Worm (Caenorhabditis elegans) whole organism, L1 larva: ENCODE measurements around the gene zip-9.
A peak's percentile ranks its signal among the peaks of the same experiment; 100 is the strongest.

Source experiments
- C04F5.9 ChIP-seq: sonication (generic microtip); optimal IDR thresholded peaks from 2 replicates; lab custom pipeline; 2016; ENCODE audit warnings: missing genetic modification characterization, missing compliant biosample characterization
- C16A3.4 ChIP-seq: fragments of 150-350 bp; optimal IDR thresholded peaks from 2 replicates; lab custom pipeline; 2014; ENCODE audit warnings: missing biosample characterization, missing genetic modification characterization
- C34B4.2 ChIP-seq: sonication (generic microtip); optimal IDR thresholded peaks from 2 replicates; lab custom pipeline; 2017; ENCODE audit warnings: mild to moderate bottlenecking, missing genetic modification characterization, missing compliant biosample characterization
- aly-2 ChIP-seq: fragments of 150-350 bp; optimal IDR thresholded peaks from 2 replicates; lab custom pipeline; 2014; ENCODE audit warnings: missing biosample characterization, missing genetic modification characterization
- blmp-1 ChIP-seq: fragments of 150-350 bp; optimal IDR thresholded peaks from 2 replicates; lab custom pipeline; 2014; ENCODE audit warnings: missing biosample characterization, missing genetic modification characterization
- ceh-90 ChIP-seq: sonication (generic microtip); optimal IDR thresholded peaks from 2 replicates; lab custom pipeline; 2016; ENCODE audit warnings: missing genetic modification characterization, missing compliant biosample characterization
- dsc-1 ChIP-seq: sonication (generic microtip); optimal IDR thresholded peaks from 2 replicates; lab custom pipeline; 2016; ENCODE audit warnings: mild to moderate bottlenecking, missing genetic modification characterization, missing compliant biosample characterization
- efl-1 ChIP-seq, 4 experiments: fragments of 150-350 bp; optimal IDR thresholded peaks in 3 of 4; peaks in 1 of 4; 1 replicate in 1 of 4; 2 replicates in 3 of 4; lab custom pipeline; 2014; ENCODE audit warnings: missing biosample characterization in 2 of 4, missing genetic modification characterization in 2 of 4, missing genetic modification reagents in 2 of 4
- egl-13 ChIP-seq: sonication (generic microtip); optimal IDR thresholded peaks from 2 replicates; lab custom pipeline; 2016; ENCODE audit warnings: missing genotype, missing genetic modification reagents, missing genetic modification characterization, missing compliant biosample characterization
- elt-2 ChIP-seq: sonication (generic microtip); optimal IDR thresholded peaks from 2 replicates; lab custom pipeline; 2016; ENCODE audit warnings: missing genetic modification characterization, mild to moderate bottlenecking, inconsistent platforms, missing compliant biosample characterization, missing genetic modification reagents
- fkh-4 ChIP-seq: sonication (generic microtip); optimal IDR thresholded peaks from 2 replicates; lab custom pipeline; 2016; ENCODE audit warnings: missing compliant biosample characterization, missing genetic modification characterization, borderline replicate concordance
- grh-1 ChIP-seq: fragments of 200-800 bp; sonication (Bioruptor generic); IDR thresholded peaks from 2 replicates; pipeline ENCODE4 v1.3.6; 2022; ENCODE audit warnings: missing genetic modification reagents, missing genetic modification characterization, missing compliant biosample characterization
- hlh-17 ChIP-seq: fragments of 200-800 bp; sonication (Bioruptor generic); optimal IDR thresholded peaks from 2 replicates; lab custom pipeline; 2018; ENCODE audit warnings: missing genetic modification characterization, mild to moderate bottlenecking, missing compliant biosample characterization, moderate library complexity, borderline replicate concordance
- irx-1 ChIP-seq: sonication (generic microtip); optimal IDR thresholded peaks from 2 replicates; lab custom pipeline; 2016; ENCODE audit warnings: missing genetic modification characterization, missing compliant biosample characterization
- lin-14 ChIP-seq: fragments of 200-800 bp; sonication (Bioruptor generic); optimal IDR thresholded peaks from 2 replicates; lab custom pipeline; 2018; ENCODE audit warnings: mild to moderate bottlenecking, missing genetic modification characterization, moderate library complexity, missing compliant biosample characterization
- lin-15B ChIP-seq: fragments of 150-350 bp; sonication (generic microtip); optimal IDR thresholded peaks from 3 replicates; lab custom pipeline; 2014; ENCODE audit warnings: missing biosample characterization, missing genetic modification characterization
- lin-35 ChIP-seq, 2 experiments: fragments of 150-350 bp; optimal IDR thresholded peaks; 2 replicates each; lab custom pipeline; 2014; ENCODE audit warnings: missing biosample characterization in 2 of 2, missing genetic modification characterization in 2 of 2, missing genetic modification reagents in 2 of 2
- lin-39 ChIP-seq: fragments of 150-350 bp; optimal IDR thresholded peaks from 2 replicates; lab custom pipeline; 2014; ENCODE audit warnings: missing biosample characterization, missing genetic modification reagents, missing genetic modification characterization
- lsy-2 ChIP-seq, 2 experiments: fragments of 150-350 bp; optimal IDR thresholded peaks; 2 replicates each; lab custom pipeline; 2014; ENCODE audit warnings: missing biosample characterization in 2 of 2, missing genetic modification characterization in 2 of 2
- mab-9 ChIP-seq: fragments of 200-800 bp; sonication (Bioruptor generic); IDR thresholded peaks from 2 replicates; pipeline ENCODE4 v1.3.6; 2022; ENCODE audit warnings: missing genetic modification reagents, missing genetic modification characterization, missing compliant biosample characterization
- mep-1 ChIP-seq: fragments of 150-350 bp; optimal IDR thresholded peaks from 2 replicates; lab custom pipeline; 2014; ENCODE audit warnings: missing biosample characterization, missing genetic modification characterization
- nhr-20 ChIP-seq: sonication (generic microtip); optimal IDR thresholded peaks from 2 replicates; lab custom pipeline; 2016; ENCODE audit warnings: mild to moderate bottlenecking, missing genetic modification characterization, missing compliant biosample characterization
- nhr-237 ChIP-seq: fragments of 150-350 bp; optimal IDR thresholded peaks from 2 replicates; lab custom pipeline; 2014; ENCODE audit warnings: missing biosample characterization, missing genetic modification characterization
- nhr-28 ChIP-seq: fragments of 150-350 bp; optimal IDR thresholded peaks from 2 replicates; lab custom pipeline; 2014; ENCODE audit warnings: missing biosample characterization, missing genetic modification characterization
- nhr-47 ChIP-seq: sonication (generic microtip); optimal IDR thresholded peaks from 2 replicates; lab custom pipeline; 2016; ENCODE audit warnings: mild to moderate bottlenecking, missing genetic modification characterization, moderate library complexity, missing compliant biosample characterization
- nhr-71 ChIP-seq: sonication (generic microtip); optimal IDR thresholded peaks from 2 replicates; lab custom pipeline; 2016; ENCODE audit warnings: mild to moderate bottlenecking, missing genetic modification characterization, moderate library complexity, missing compliant biosample characterization
- nhr-77 ChIP-seq: fragments of 150-350 bp; optimal IDR thresholded peaks from 2 replicates; lab custom pipeline; 2014; ENCODE audit warnings: missing biosample characterization, missing genetic modification characterization
- nhr-85 ChIP-seq: sonication (generic microtip); peaks from one replicate; lab custom pipeline; 2016; ENCODE audit warnings: missing genetic modification characterization, inconsistent platforms, missing compliant biosample characterization
- nhr-90 ChIP-seq: sonication (generic microtip); optimal IDR thresholded peaks from 2 replicates; lab custom pipeline; 2016; ENCODE audit warnings: mild to moderate bottlenecking, missing genetic modification characterization, missing compliant biosample characterization; ENCODE audit not compliant: poor library complexity
- pqm-1 ChIP-seq: sonication (generic microtip); optimal IDR thresholded peaks from 3 replicates; lab custom pipeline; 2017; ENCODE audit warnings: missing biosample characterization, missing genetic modification characterization
- snu-23 ChIP-seq: sonication (generic microtip); optimal IDR thresholded peaks from 2 replicates; lab custom pipeline; 2016; ENCODE audit warnings: missing genetic modification characterization, missing compliant biosample characterization
- tbx-2 ChIP-seq: sonication (generic microtip); optimal IDR thresholded peaks from 2 replicates; lab custom pipeline; 2016; ENCODE audit warnings: missing genetic modification characterization, missing compliant biosample characterization
- unc-62 ChIP-seq: fragments of 150-350 bp; optimal IDR thresholded peaks from 2 replicates; lab custom pipeline; 2014; ENCODE audit warnings: missing biosample characterization, missing genetic modification reagents, missing genetic modification characterization
- unc-98 ChIP-seq: fragments of 200-800 bp; sonication (Bioruptor generic); IDR thresholded peaks from 2 replicates; pipeline ENCODE4 v1.3.6; 2022; ENCODE audit warnings: missing genetic modification characterization, missing compliant biosample characterization
- zip-4 ChIP-seq: fragments of 200-800 bp; sonication (Bioruptor generic); optimal IDR thresholded peaks from 2 replicates; lab custom pipeline; 2018; ENCODE audit warnings: mild to moderate bottlenecking, missing genetic modification characterization, moderate library complexity, missing compliant biosample characterization
- ztf-11 ChIP-seq, 2 experiments: sonication (generic microtip); optimal IDR thresholded peaks; 2 replicates each; lab custom pipeline; 2016 to 2017; ENCODE audit warnings: missing genetic modification characterization in 2 of 2, missing biosample characterization in 1 of 2, missing compliant biosample characterization in 1 of 2
- ztf-4 ChIP-seq: fragments of 150-350 bp; optimal IDR thresholded peaks from 2 replicates; lab custom pipeline; 2014; ENCODE audit warnings: missing biosample characterization, missing genetic modification characterization

zip-9 gene

DNA sequence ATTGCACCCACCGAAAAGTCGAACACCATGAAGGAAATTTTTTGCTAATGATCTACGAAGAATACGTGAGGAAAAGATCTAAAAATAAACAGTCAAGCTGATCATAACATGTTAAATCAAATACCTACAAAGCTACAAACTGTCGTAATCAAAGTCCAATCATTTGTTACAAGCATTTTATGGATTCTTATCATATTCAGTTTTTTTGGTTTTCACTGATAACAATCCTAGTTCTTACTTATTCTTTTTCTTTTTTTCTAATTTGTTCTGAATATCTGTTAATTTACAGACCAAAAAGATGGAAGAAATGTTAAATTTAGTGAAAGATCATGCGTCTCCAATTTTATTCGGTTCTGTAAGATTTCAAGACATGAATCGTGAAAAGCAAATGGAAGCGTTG, 12.6 kb downstream of the zip-9 start, which contains the start of gene F17C11.6:
Gene F17C11.6, plus strand, starts transcription at position 290 of the 400 bp plus-strand sequence.
- TF ChIP-seq nhr-77 (tag; lab: Kevin White, UChicago) (no peak), C16A3.4 (no peak), dsc-1 (tag; lab: Kevin White, UChicago) (no peak), mab-9 (GFP tag; lab: Robert Waterston, UW) (no peak)
- TF ChIP-seq, all 84 proteins: peak for 0

DNA sequence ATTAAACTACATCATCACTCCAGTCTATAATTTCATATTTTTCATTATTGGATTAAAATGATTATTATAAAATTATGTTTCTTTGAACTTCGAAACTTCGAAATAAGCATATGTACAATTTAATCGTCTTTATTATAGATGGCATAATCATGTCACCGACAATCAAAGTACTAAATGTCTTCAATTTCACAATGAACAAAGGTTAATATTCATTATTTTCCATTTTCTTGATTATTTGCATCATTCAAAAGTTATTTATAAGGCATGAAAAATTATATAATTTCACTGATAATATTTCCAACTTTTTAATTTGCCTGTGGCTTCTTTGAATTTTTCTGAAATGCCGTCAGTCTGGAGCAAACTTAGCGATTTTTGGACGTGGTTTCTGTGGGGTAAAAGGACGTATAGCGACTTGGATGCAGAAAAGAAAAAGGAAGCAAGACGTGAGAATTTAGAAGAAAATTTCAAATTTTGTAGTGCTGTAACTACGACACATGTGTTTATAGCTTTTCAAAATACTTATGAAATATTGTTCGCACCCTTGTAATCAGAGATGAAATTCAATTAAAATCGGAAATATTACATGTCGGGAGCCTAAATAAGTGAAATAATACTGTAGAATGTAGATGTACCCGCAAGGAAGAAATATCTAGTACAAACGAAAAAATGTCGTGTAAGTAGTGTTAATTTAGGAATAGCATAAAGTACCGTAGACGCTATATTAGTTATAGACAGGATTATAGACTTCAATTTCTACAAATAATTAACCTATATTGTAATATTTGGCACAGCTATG, 13.6 kb downstream of the zip-9 start, which contains the start of gene F17C11.13:
Gene F17C11.13, plus strand, starts transcription at position 243 of the 796 bp plus-strand sequence.
- TF ChIP-seq grh-1 (GFP tag; lab: Robert Waterston, UW) (no peak), efl-1 (optimal IDR thresholded peaks at IDR 0.05; lab: Kevin White, UChicago) (no peak), efl-1 (GFP tag; optimal IDR thresholded peaks at IDR 0.05 in 1 of 2; lab: Kevin White, UChicago) (peak in 1 of 2 experiments; percentile 34), nhr-28 (no peak), elt-2 (tag; lab: Kevin White, UChicago) (peak; percentile 11)

DNA sequence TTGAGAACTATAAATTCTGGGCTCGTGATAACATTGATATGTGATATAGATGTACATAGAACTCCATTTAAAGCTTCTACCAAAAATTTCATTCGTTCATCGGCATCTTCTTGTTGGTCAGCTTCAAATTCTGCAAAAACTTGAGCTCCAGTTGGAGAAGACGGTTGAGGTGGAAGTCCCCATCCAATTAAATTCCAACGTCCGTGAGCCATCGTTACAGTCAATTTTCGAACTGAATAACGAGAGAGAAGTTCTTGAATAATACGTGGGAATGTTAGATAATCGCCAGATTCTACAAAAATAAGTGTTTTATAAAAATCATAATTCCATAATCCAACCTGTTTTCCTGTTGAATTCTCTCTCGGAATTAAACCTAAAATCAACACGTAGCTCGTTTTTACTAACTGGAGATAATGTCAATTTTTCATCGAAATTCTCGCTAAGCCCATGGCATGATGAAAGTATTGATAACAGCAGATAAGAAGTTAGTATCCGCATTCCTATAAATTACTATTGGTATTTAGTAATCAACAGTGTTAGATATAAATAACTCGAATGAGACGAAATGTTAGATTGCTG, 16.1 kb downstream of the zip-9 start, which contains the start of gene pigt-1:
Gene pigt-1, minus strand, starts transcription at position 500 of the 579 bp plus-strand sequence.
- no peak for TF ChIP-seq ztf-11 (tag; optimal IDR thresholded peaks at IDR 0.05; lab: Kevin White, UChicago)
- TF ChIP-seq C04F5.9 (tag; lab: Kevin White, UChicago) = no peak
- no peak for TF ChIP-seq blmp-1 (tag; lab: Kevin White, UChicago)
- TF ChIP-seq ztf-4 (tag; lab: Kevin White, UChicago) = peak; percentile 33
- TF ChIP-seq unc-62 = no peak
- TF ChIP-seq C16A3.4 = no peak
- TF ChIP-seq mep-1 = no peak
- peak; percentile 15 for TF ChIP-seq elt-2 (tag; lab: Kevin White, UChicago)
- TF ChIP-seq tbx-2 (tag; lab: Kevin White, UChicago) = peak; percentile 20
- TF ChIP-seq lin-14 (GFP tag; lab: Kevin White, UChicago) = no peak
- no peak for TF ChIP-seq nhr-77 (tag; lab: Kevin White, UChicago)
- TF ChIP-seq aly-2 (tag; lab: Kevin White, UChicago) = peak; percentile 44
- TF ChIP-seq lsy-2 (tag; optimal IDR thresholded peaks at IDR 0.05; lab: Kevin White, UChicago) = peak in 1 of 2 experiments; percentile 22
- no peak for TF ChIP-seq unc-98 (GFP tag; lab: Robert Waterston, UW)
- TF ChIP-seq zip-4 (GFP tag; lab: Kevin White, UChicago) = no peak
- no peak for TF ChIP-seq lin-35 (GFP tag; optimal IDR thresholded peaks at IDR 0.05; lab: Kevin White, UChicago)
- TF ChIP-seq nhr-20 = peak; percentile 15
- peak; percentile 35 for TF ChIP-seq nhr-47 (tag; lab: Kevin White, UChicago)
- peak; percentile 50 for TF ChIP-seq nhr-90 (tag; lab: Kevin White, UChicago)
- TF ChIP-seq snu-23 (GFP tag; lab: Kevin White, UChicago) = peak; percentile 14
- TF ChIP-seq nhr-85 = peak; percentile 58
- peak; percentile 44 for TF ChIP-seq nhr-71 (tag; lab: Kevin White, UChicago)
- TF ChIP-seq efl-1 (optimal IDR thresholded peaks at IDR 0.05; lab: Kevin White, UChicago) = no peak
- TF ChIP-seq efl-1 (GFP tag; optimal IDR thresholded peaks at IDR 0.05 in 1 of 2; lab: Kevin White, UChicago) = peak in 1 of 2 experiments; percentile 89
- TF ChIP-seq lin-15B = no peak
- TF ChIP-seq pqm-1 = no peak
- TF ChIP-seq irx-1 (tag; lab: Kevin White, UChicago) = no peak
- TF ChIP-seq grh-1 (GFP tag; lab: Robert Waterston, UW) = no peak

DNA sequence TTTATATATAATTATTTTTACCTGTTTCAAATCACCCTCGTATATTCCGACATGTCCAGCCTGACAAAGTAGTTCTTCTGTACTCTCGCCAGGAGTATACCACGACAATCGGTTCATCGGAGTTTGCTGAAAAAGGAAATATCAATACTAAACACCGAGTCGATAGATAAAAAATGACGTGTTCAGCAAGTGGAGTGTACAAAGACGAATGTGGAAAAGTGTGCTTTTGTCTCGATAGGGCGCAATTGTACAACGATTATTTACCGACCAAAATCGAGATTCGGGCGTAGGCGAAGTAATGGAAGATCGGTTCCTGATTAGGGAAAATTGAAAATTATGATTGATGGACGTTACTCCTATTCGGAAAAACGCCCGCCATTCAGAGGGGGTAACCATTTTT, 18.3 kb downstream of the zip-9 start, which contains the start of gene vps-36:
Gene vps-36, minus strand, starts transcription at position 126 of the 400 bp plus-strand sequence.
- TF ChIP-seq lin-39 (tag; lab: Kevin White, UChicago) (no peak), C34B4.2 (tag; lab: Kevin White, UChicago) (no peak), fkh-4 (tag; lab: Kevin White, UChicago) (no peak), lin-14 (GFP tag; lab: Kevin White, UChicago) (peak; percentile 8), ztf-11 (tag; optimal IDR thresholded peaks at IDR 0.05; lab: Kevin White, UChicago) (no peak), egl-13 (tag; lab: Kevin White, UChicago) (no peak), ceh-90 (no peak), elt-2 (tag; lab: Kevin White, UChicago) (peak; percentile 27), hlh-17 (no peak), blmp-1 (tag; lab: Kevin White, UChicago) (peak; percentile 40), C16A3.4 (no peak), nhr-85 (peak; percentile 69), efl-1 (optimal IDR thresholded peaks at IDR 0.05; lab: Kevin White, UChicago) (no peak), efl-1 (GFP tag; optimal IDR thresholded peaks at IDR 0.05 in 1 of 2; lab: Kevin White, UChicago) (no peak), nhr-237 (tag; lab: Kevin White, UChicago) (no peak), lin-35 (GFP tag; optimal IDR thresholded peaks at IDR 0.05; lab: Kevin White, UChicago) (peak in 1 of 2 experiments; percentile 21)
